Fruit fly (Drosophila melanogaster) whole organism, embryonic: Measurements from ENCODE around the gene CG14302.

ENCODE experiments used
- Aef1 ChIP-seq: fragments of 200-800 bp; sonication (Bioruptor generic); IDR thresholded peaks from 3 replicates; pipeline ENCODE4 v1.3.6; 2022; ENCODE audit warnings: missing biosample characterization, missing genetic modification characterization
- Antp ChIP-seq: fragments of 200-800 bp; sonication (Bioruptor generic); optimal IDR thresholded peaks from 3 replicates; lab custom pipeline; 2016; ENCODE audit warnings: missing biosample characterization, missing genetic modification characterization
- Atf6 ChIP-seq: fragments of 200-800 bp; sonication (Bioruptor generic); IDR thresholded peaks from 2 replicates; pipeline ENCODE4 v1.3.6; 2022; ENCODE audit warnings: missing biosample characterization, missing genetic modification characterization
- CG10147 ChIP-seq: fragments of 200-800 bp; sonication (Bioruptor generic); optimal IDR thresholded peaks from 2 replicates; lab custom pipeline; 2019; ENCODE audit warnings: missing biosample characterization, mild to moderate bottlenecking, missing genetic modification characterization, moderate library complexity
- CG10267 ChIP-seq: fragments of 200-800 bp; sonication (Bioruptor generic); optimal IDR thresholded peaks from 2 replicates; lab custom pipeline; 2018; ENCODE audit warnings: missing biosample characterization, mild to moderate bottlenecking, missing genetic modification characterization, moderate library complexity
- CG10366 ChIP-seq: fragments of 200-800 bp; sonication (Bioruptor generic); IDR thresholded peaks from 2 replicates; pipeline ENCODE4 v1.3.6; 2022; ENCODE audit warnings: missing biosample characterization, missing genetic modification characterization
- CG11723 ChIP-seq: fragments of 200-800 bp; sonication (Bioruptor generic); optimal IDR thresholded peaks from 2 replicates; lab custom pipeline; 2017; ENCODE audit warnings: missing biosample characterization, mild to moderate bottlenecking, missing genetic modification characterization
- CG1233 ChIP-seq: fragments of 200-800 bp; sonication (Bioruptor generic); optimal IDR thresholded peaks from 4 replicates; lab custom pipeline; 2018; ENCODE audit warnings: missing biosample characterization, mild to moderate bottlenecking, missing genetic modification characterization
- CG14710 ChIP-seq: fragments of 200-800 bp; sonication (Bioruptor generic); optimal IDR thresholded peaks from 3 replicates; lab custom pipeline; 2019; ENCODE audit warnings: missing biosample characterization, mild to moderate bottlenecking, missing genetic modification characterization, moderate library complexity
- CG15479 ChIP-seq: fragments of 200-800 bp; sonication (Bioruptor generic); optimal IDR thresholded peaks from 3 replicates; lab custom pipeline; 2019; ENCODE audit warnings: missing biosample characterization, mild to moderate bottlenecking, missing genetic modification characterization, moderate library complexity
- CG16779 ChIP-seq: fragments of 200-800 bp; sonication (Bioruptor generic); IDR thresholded peaks from 2 replicates; pipeline ENCODE4 v1.3.6; 2022; ENCODE audit warnings: missing biosample characterization, missing genetic modification characterization
- CG18476 ChIP-seq: fragments of 200-800 bp; sonication (Bioruptor generic); optimal IDR thresholded peaks from 2 replicates; lab custom pipeline; 2016; ENCODE audit warnings: missing biosample characterization, mild to moderate bottlenecking, missing genetic modification characterization
- CG18619 ChIP-seq: fragments of 200-800 bp; sonication (Bioruptor generic); optimal IDR thresholded peaks from 3 replicates; lab custom pipeline; 2017; ENCODE audit warnings: missing biosample characterization, mild to moderate bottlenecking, missing genetic modification characterization
- CG3726 ChIP-seq: fragments of 200-800 bp; sonication (Bioruptor generic); IDR thresholded peaks from 3 replicates; pipeline ENCODE4, ENCODE4 v1.3.6; 2022; ENCODE audit warnings: missing biosample characterization, missing genetic modification characterization
- CG3995 ChIP-seq: fragments of 200-800 bp; sonication (Bioruptor generic); optimal IDR thresholded peaks from 3 replicates; lab custom pipeline; 2016; ENCODE audit warnings: missing biosample characterization, missing genetic modification characterization
- CG4404 ChIP-seq: fragments of 200-800 bp; sonication (Bioruptor generic); IDR thresholded peaks from 2 replicates; pipeline ENCODE4 v1.3.6; 2022; ENCODE audit warnings: missing biosample characterization, missing genetic modification characterization
- CG4424 ChIP-seq: fragments of 200-800 bp; sonication (Bioruptor generic); optimal IDR thresholded peaks from 3 replicates; lab custom pipeline; 2016; ENCODE audit warnings: missing biosample characterization, missing genetic modification characterization
- CG4854 ChIP-seq: fragments of 200-800 bp; sonication (Bioruptor generic); optimal IDR thresholded peaks from 2 replicates; lab custom pipeline; 2016; ENCODE audit warnings: missing biosample characterization, missing genetic modification characterization, inconsistent platforms
- CG8281 ChIP-seq: fragments of 200-800 bp; sonication (Bioruptor generic); optimal IDR thresholded peaks from 2 replicates; lab custom pipeline; 2018; ENCODE audit warnings: missing biosample characterization, mild to moderate bottlenecking, missing genetic modification characterization, moderate library complexity
- CG8924 ChIP-seq: fragments of 200-800 bp; optimal IDR thresholded peaks from 3 replicates; lab custom pipeline; 2019; ENCODE audit warnings: missing biosample characterization, mild to moderate bottlenecking, missing genetic modification characterization, moderate library complexity
- CG9437 ChIP-seq: fragments of 200-800 bp; sonication (Bioruptor generic); optimal IDR thresholded peaks from 2 replicates; lab custom pipeline; 2018; ENCODE audit warnings: missing biosample characterization, mild to moderate bottlenecking, missing genetic modification characterization
- CG9609 ChIP-seq: fragments of 200-800 bp; sonication (Bioruptor generic); optimal IDR thresholded peaks from 3 replicates; lab custom pipeline; 2016; ENCODE audit warnings: missing biosample characterization, missing genetic modification characterization
- Camta ChIP-seq: fragments of 200-800 bp; sonication (Bioruptor generic); optimal IDR thresholded peaks from 2 replicates; lab custom pipeline; 2016; ENCODE audit warnings: missing biosample characterization, missing genetic modification characterization
- Deaf1 ChIP-seq: fragments of 200-800 bp; optimal IDR thresholded peaks from 3 replicates; lab custom pipeline; 2019; ENCODE audit warnings: missing biosample characterization, mild to moderate bottlenecking, missing genetic modification characterization, moderate library complexity
- Doc3 ChIP-seq: fragments of 200-800 bp; sonication (Bioruptor generic); IDR thresholded peaks from 3 replicates; pipeline ENCODE4 v1.3.6; 2022; ENCODE audit warnings: missing biosample characterization, missing genetic modification characterization; ENCODE audit not compliant: partially characterized antibody
- Ets97D ChIP-seq: fragments of 200-800 bp; sonication (Bioruptor generic); optimal IDR thresholded peaks from 3 replicates; lab custom pipeline; 2016; ENCODE audit warnings: missing biosample characterization, missing genetic modification characterization
- Fer1 ChIP-seq: fragments of 200-800 bp; sonication (Bioruptor generic); optimal IDR thresholded peaks from 2 replicates; lab custom pipeline; 2017; ENCODE audit warnings: missing biosample characterization, mild to moderate bottlenecking, missing genetic modification characterization
- HLH3B ChIP-seq: fragments of 200-800 bp; sonication (Bioruptor generic); IDR thresholded peaks from 2 replicates; pipeline ENCODE4 v1.3.6; 2022; ENCODE audit warnings: missing biosample characterization, missing genetic modification characterization
- Hr51 ChIP-seq, 2 experiments: fragments of 200-800 bp; sonication (Bioruptor generic); optimal IDR thresholded peaks; 2 replicates in 1 of 2; 3 replicates in 1 of 2; lab custom pipeline; 2016 to 2018; ENCODE audit warnings: missing biosample characterization in 2 of 2, missing genetic modification characterization in 2 of 2, mild to moderate bottlenecking in 1 of 2, moderate library complexity in 1 of 2
- Kr ChIP-seq: fragments of 200-800 bp; sonication (Bioruptor generic); optimal IDR thresholded peaks from 2 replicates; lab custom pipeline; 2017; ENCODE audit warnings: missing biosample characterization, mild to moderate bottlenecking, missing genetic modification characterization
- NK7.1 ChIP-seq: fragments of 200-800 bp; sonication (Bioruptor generic); optimal IDR thresholded peaks from 3 replicates; lab custom pipeline; 2016; ENCODE audit warnings: missing biosample characterization, missing genetic modification characterization
- Pdp1 ChIP-seq, 2 experiments: fragments of 200-800 bp; sonication (Bioruptor generic); optimal IDR thresholded peaks; 3 replicates each; lab custom pipeline; 2016; ENCODE audit warnings: missing biosample characterization in 2 of 2, missing genetic modification characterization in 2 of 2, mild to moderate bottlenecking in 1 of 2, moderate library complexity in 1 of 2
- Side ChIP-seq: fragments of 200-800 bp; sonication (Bioruptor generic); optimal IDR thresholded peaks from 2 replicates; lab custom pipeline; 2016; ENCODE audit warnings: missing biosample characterization, missing genetic modification characterization
- Sox102F ChIP-seq: fragments of 200-800 bp; sonication (Bioruptor generic); optimal IDR thresholded peaks from 2 replicates; lab custom pipeline; 2018; ENCODE audit warnings: missing biosample characterization, mild to moderate bottlenecking, missing genetic modification characterization, moderate library complexity
- ap ChIP-seq: fragments of 200-800 bp; sonication (Bioruptor generic); IDR thresholded peaks from 2 replicates; pipeline ENCODE4 v1.3.6; 2022; ENCODE audit warnings: missing biosample characterization, missing genetic modification characterization
- chn ChIP-seq: fragments of 200-800 bp; sonication (Bioruptor generic); optimal IDR thresholded peaks from 2 replicates; lab custom pipeline; 2016; ENCODE audit warnings: missing biosample characterization, missing genetic modification characterization
- croc ChIP-seq: fragments of 200-800 bp; sonication (Bioruptor generic); conservative IDR thresholded peaks from 3 replicates; pipeline ENCODE4 v1.3.6; 2022; ENCODE audit warnings: missing biosample characterization, missing genetic modification characterization
- da ChIP-seq: fragments of 200-800 bp; sonication (Bioruptor generic); optimal IDR thresholded peaks from 2 replicates; lab custom pipeline; 2016; ENCODE audit warnings: missing biosample characterization, missing genetic modification characterization
- dan ChIP-seq: fragments of 200-800 bp; sonication (Bioruptor generic); IDR thresholded peaks from 2 replicates; pipeline ENCODE4 v1.3.6; 2022; ENCODE audit warnings: missing biosample characterization, missing genetic modification characterization
- en ChIP-seq: fragments of 200-800 bp; sonication (Bioruptor generic); optimal IDR thresholded peaks from 2 replicates; lab custom pipeline; 2016; ENCODE audit warnings: missing biosample characterization, missing genetic modification characterization
- fd64A ChIP-seq: fragments of 200-800 bp; sonication (Bioruptor generic); optimal IDR thresholded peaks from 3 replicates; lab custom pipeline; 2018; ENCODE audit warnings: missing biosample characterization, mild to moderate bottlenecking, missing genetic modification characterization
- gfzf ChIP-seq: fragments of 200-800 bp; sonication (Bioruptor generic); optimal IDR thresholded peaks from 2 replicates; lab custom pipeline; 2016; ENCODE audit warnings: missing biosample characterization, mild to moderate bottlenecking, missing genetic modification characterization, moderate library complexity
- her ChIP-seq: fragments of 200-800 bp; sonication (Bioruptor generic); optimal IDR thresholded peaks from 2 replicates; lab custom pipeline; 2016; ENCODE audit warnings: missing biosample characterization, missing genetic modification characterization
- ind ChIP-seq: fragments of 200-800 bp; sonication (Bioruptor generic); optimal IDR thresholded peaks from 3 replicates; lab custom pipeline; 2016; ENCODE audit warnings: missing biosample characterization, missing genetic modification characterization
- insv ChIP-seq, 2 experiments: fragments of 200-800 bp; sonication (Bioruptor generic); optimal IDR thresholded peaks; 3 replicates each; lab custom pipeline; 2016 to 2018; ENCODE audit warnings: missing biosample characterization in 2 of 2, missing genetic modification characterization in 2 of 2
- jigr1 ChIP-seq: fragments of 200-800 bp; sonication (Bioruptor generic); IDR thresholded peaks from 3 replicates; pipeline ENCODE4 v1.3.6; 2022; ENCODE audit warnings: missing biosample characterization, missing genetic modification characterization
- scrt ChIP-seq: fragments of 200-800 bp; sonication (Bioruptor generic); optimal IDR thresholded peaks from 2 replicates; lab custom pipeline; 2018; ENCODE audit warnings: missing biosample characterization, mild to moderate bottlenecking, missing genetic modification characterization, moderate library complexity
- slbo ChIP-seq: fragments of 200-800 bp; sonication (Bioruptor generic); IDR thresholded peaks from 2 replicates; pipeline ENCODE4 v1.3.6; 2022; ENCODE audit warnings: missing biosample characterization, missing genetic modification characterization
- trh ChIP-seq: fragments of 200-800 bp; sonication (Bioruptor generic); optimal IDR thresholded peaks from 2 replicates; lab custom pipeline; 2016; ENCODE audit warnings: missing biosample characterization, missing genetic modification characterization
- vfl ChIP-seq: fragments of 200-800 bp; sonication (Bioruptor generic); optimal IDR thresholded peaks from 2 replicates; lab custom pipeline; 2016; ENCODE audit warnings: missing biosample characterization, missing genetic modification characterization
- wek ChIP-seq: fragments of 200-800 bp; sonication (Bioruptor generic); optimal IDR thresholded peaks from 3 replicates; lab custom pipeline; 2018; ENCODE audit warnings: missing biosample characterization, mild to moderate bottlenecking, missing genetic modification characterization, moderate library complexity
- zfh1 ChIP-seq: fragments of 200-800 bp; sonication (Bioruptor generic); IDR thresholded peaks from 3 replicates; pipeline ENCODE4 v1.3.6; 2022; ENCODE audit warnings: missing biosample characterization, missing genetic modification characterization

The CG14302 gene

dm6 chr3R:18738086-18738485, 5.6 kb downstream of the CG14302 start (continued):
- TF ChIP-seq Atf6 (0 out of 2 replicates have a peak, but pooled peaks have one; percentile 15), vfl (GFP tag; lab: Kevin White, UChicago) (no peak), CG10267 (tag; lab: Kevin White, UChicago) (no peak), slbo (GFP tag; lab: Robert Waterston, UW) (peak; percentile 41; the same call in 1 of the 2 replicates), ind (GFP tag; lab: Kevin White, UChicago) (no peak), CG4404 (GFP tag; lab: Robert Waterston, UW) (peak; percentile 28; the same call in 1 of the 2 replicates), Pdp1 (GFP tag; optimal IDR thresholded peaks at IDR 0.05; lab: Kevin White, UChicago) (peak in 1 of 2 experiments; percentile 40), Hr51 (GFP tag; optimal IDR thresholded peaks at IDR 0.05; lab: Kevin White, UChicago) (no peak), Side (GFP tag; lab: Kevin White, UChicago) (no peak), CG18619 (no peak), CG4424 (GFP tag; lab: Kevin White, UChicago) (no peak), CG10147 (GFP tag; lab: Kevin White, UChicago) (no peak), CG4854 (GFP tag; lab: Kevin White, UChicago) (no peak), CG14710 (tag; lab: Kevin White, UChicago) (no peak), CG9609 (GFP tag; lab: Kevin White, UChicago) (no peak), her (GFP tag; lab: Kevin White, UChicago) (no peak), CG18476 (GFP tag; lab: Kevin White, UChicago) (no peak), Fer1 (no peak), CG10366 (GFP tag; lab: Robert Waterston, UW) (no peak), CG9437 (no peak), Kr (no peak), NK7.1 (GFP tag; lab: Kevin White, UChicago) (no peak), CG3726 (GFP tag; lab: Robert Waterston, UW) (no peak), Doc3 (GFP tag; lab: Robert Waterston, UW) (no peak), Ets97D (GFP tag; lab: Kevin White, UChicago) (peak; percentile 3), zfh1 (GFP tag; lab: Robert Waterston, UW) (0 out of 3 replicates have a peak, but pooled peaks have one; percentile 25), CG8281 (tag; lab: Kevin White, UChicago) (no peak), CG15479 (GFP tag; lab: Kevin White, UChicago) (no peak), fd64A (GFP tag; lab: Kevin White, UChicago) (no peak), ap (GFP tag; lab: Robert Waterston, UW) (no peak), trh (GFP tag; lab: Kevin White, UChicago) (no peak), HLH3B (GFP tag; lab: Robert Waterston, UW) (no peak), da (GFP tag; lab: Kevin White, UChicago) (no peak), Aef1 (GFP tag; lab: Robert Waterston, UW) (no peak), en (GFP tag; lab: Kevin White, UChicago) (no peak), CG8924 (tag; lab: Kevin White, UChicago) (no peak), Camta (GFP tag; lab: Kevin White, UChicago) (no peak), jigr1 (GFP tag; lab: Robert Waterston, UW) (no peak), dan (GFP tag; lab: Robert Waterston, UW) (no peak), CG1233 (GFP tag; lab: Kevin White, UChicago) (no peak), insv (GFP tag; optimal IDR thresholded peaks at IDR 0.05; lab: Kevin White, UChicago) (no peak), gfzf (GFP tag; lab: Kevin White, UChicago) (peak; percentile 20), Antp (peak; percentile 13), croc (GFP tag; lab: Robert Waterston, UW) (no peak), CG11723 (no peak), CG16779 (GFP tag; lab: Robert Waterston, UW) (no peak), chn (GFP tag; lab: Kevin White, UChicago) (no peak), Deaf1 (tag; lab: Kevin White, UChicago) (no peak), scrt (GFP tag; lab: Kevin White, UChicago) (no peak), wek (GFP tag; lab: Kevin White, UChicago) (no peak), CG3995 (GFP tag; lab: Kevin White, UChicago) (peak; percentile 21), Sox102F (no peak)
